Fruit fly (Drosophila melanogaster): ENCODE results near the gene Cpr65Ax1.

- TF ChIP-seq Mio (GFP tag; optimal IDR thresholded peaks at IDR 0.05): no peak
- TF ChIP-seq psq (GFP tag; optimal IDR thresholded peaks at IDR 0.05): no peak
- no peak for TF ChIP-seq Myc (optimal IDR thresholded peaks at IDR 0.05)
- TF ChIP-seq CrebA (GFP tag; optimal IDR thresholded peaks at IDR 0.05; ENCODE audit: borderline replicate concordance): no peak
- no peak for TF ChIP-seq pan (optimal IDR thresholded peaks at IDR 0.05)
- no peak for TF ChIP-seq rgr (GFP tag; optimal IDR thresholded peaks at IDR 0.05)
- TF ChIP-seq dmrt93B (GFP tag; optimal IDR thresholded peaks at IDR 0.05): no peak
- no peak for TF ChIP-seq jim (GFP tag; optimal IDR thresholded peaks at IDR 0.05)
- no peak for TF ChIP-seq dsf (GFP tag; optimal IDR thresholded peaks at IDR 0.05; ENCODE audit: borderline replicate concordance)
- no peak for TF ChIP-seq sv (GFP tag; optimal IDR thresholded peaks at IDR 0.05)
- TF ChIP-seq Vsx2 (GFP tag; optimal IDR thresholded peaks at IDR 0.05; ENCODE audit: partially characterized antibody): no peak
- TF ChIP-seq woc (GFP tag; optimal IDR thresholded peaks at IDR 0.05): no peak
- TF ChIP-seq OdsH (GFP tag; optimal IDR thresholded peaks at IDR 0.05): no peak
- TF ChIP-seq Hr83 (GFP tag; optimal IDR thresholded peaks at IDR 0.05; ENCODE audit: poor library complexity, severe bottlenecking): no peak
Measured at dm6 chr3L:6116881-6117280, 30.9 kb downstream of the Cpr65Ax1 start.
